Worm (Caenorhabditis elegans) whole organism, L4 larva: Measurements from ENCODE around the gene slc-36.3.

Experiments
- T26A8.4 ChIP-seq: fragments of 200-800 bp; sonication (Bioruptor generic); IDR thresholded peaks from 2 replicates; pipeline ENCODE4 v1.3.6; 2022; ENCODE audit warnings: missing genetic modification characterization, missing compliant biosample characterization
- Y48G9A.11 ChIP-seq: fragments of 200-800 bp; sonication (Bioruptor generic); IDR thresholded peaks from 2 replicates; pipeline ENCODE4 v1.3.6; 2022; ENCODE audit warnings: missing genetic modification reagents, missing genetic modification characterization, missing compliant biosample characterization
- Y5F2A.4 ChIP-seq: fragments of 200-800 bp; sonication (Bioruptor generic); optimal IDR thresholded peaks from 2 replicates; lab custom pipeline; 2018; ENCODE audit warnings: mild to moderate bottlenecking, missing genetic modification characterization, missing compliant biosample characterization
- aha-1 ChIP-seq: fragments of 150-350 bp; peaks from one replicate; lab custom pipeline; 2014; ENCODE audit warnings: missing biosample characterization, missing genetic modification characterization
- ama-1 ChIP-seq: fragments of 150-350 bp; optimal IDR thresholded peaks from 2 replicates; lab custom pipeline; 2014; ENCODE audit warnings: inconsistent platforms, mixed read lengths
- arid-1 ChIP-seq: fragments of 200-800 bp; sonication (Bioruptor generic); conservative IDR thresholded peaks from 2 replicates; pipeline ENCODE4 v1.3.6; 2022; ENCODE audit warnings: missing genetic modification reagents, missing genetic modification characterization, missing compliant biosample characterization
- ceh-20 ChIP-seq: fragments of 200-800 bp; sonication (Bioruptor generic); IDR thresholded peaks from 2 replicates; pipeline ENCODE4 v1.3.6; 2022; ENCODE audit warnings: missing genetic modification reagents, missing genetic modification characterization, missing compliant biosample characterization
- ceh-32 ChIP-seq: sonication (generic microtip); optimal IDR thresholded peaks from 2 replicates; lab custom pipeline; 2016; ENCODE audit warnings: mild to moderate bottlenecking, missing genetic modification characterization, missing compliant biosample characterization; ENCODE audit not compliant: poor library complexity
- ceh-62 ChIP-seq: sonication (generic microtip); optimal IDR thresholded peaks from 2 replicates; lab custom pipeline; 2017; ENCODE audit warnings: missing biosample characterization, missing genetic modification characterization
- cey-2 ChIP-seq: sonication (generic microtip); optimal IDR thresholded peaks from 3 replicates; lab custom pipeline; 2017; ENCODE audit warnings: missing genetic modification characterization, mild to moderate bottlenecking, missing compliant biosample characterization, antibody characterized with exemption, borderline replicate concordance; ENCODE audit not compliant: insufficient read depth
- daf-16 ChIP-seq, 3 experiments: sonication (generic microtip); optimal IDR thresholded peaks; 2 replicates each; lab custom pipeline; 2016 to 2017; ENCODE audit warnings: missing genetic modification characterization in 3 of 3, missing genetic modification reagents in 3 of 3, mild to moderate bottlenecking in 2 of 3, missing compliant biosample characterization in 2 of 3, missing biosample characterization in 1 of 3, moderate library complexity in 1 of 3
- daf-8 ChIP-seq: fragments of 200-800 bp; sonication (Bioruptor generic); IDR thresholded peaks from 2 replicates; pipeline ENCODE4 v1.3.6; 2022; ENCODE audit warnings: missing genetic modification characterization, missing compliant biosample characterization
- dmd-6 ChIP-seq: fragments of 200-800 bp; sonication (Bioruptor generic); IDR thresholded peaks from 2 replicates; pipeline ENCODE4 v1.3.6; 2022; ENCODE audit warnings: missing genetic modification reagents, missing genetic modification characterization, missing compliant biosample characterization
- duxl-1 ChIP-seq: sonication (generic microtip); optimal IDR thresholded peaks from 2 replicates; lab custom pipeline; 2016; ENCODE audit warnings: mild to moderate bottlenecking, missing genetic modification characterization, moderate library complexity, missing compliant biosample characterization; ENCODE audit not compliant: poor library complexity
- dve-1 ChIP-seq: sonication (generic microtip); optimal IDR thresholded peaks from 2 replicates; lab custom pipeline; 2017; ENCODE audit warnings: antibody characterized with exemption, mild to moderate bottlenecking, missing genetic modification characterization, missing compliant biosample characterization; ENCODE audit not compliant: insufficient read depth
- egl-27 ChIP-seq: sonication (generic microtip); optimal IDR thresholded peaks from 3 replicates; lab custom pipeline; 2017; ENCODE audit warnings: missing biosample characterization, missing genetic modification reagents, missing genetic modification characterization
- egl-43 ChIP-seq: fragments of 200-800 bp; sonication (Bioruptor generic); IDR thresholded peaks from 2 replicates; pipeline ENCODE4 v1.3.6; 2022; ENCODE audit warnings: missing genetic modification reagents, missing genetic modification characterization, missing compliant biosample characterization
- fkh-10 ChIP-seq: fragments of 150-350 bp; optimal IDR thresholded peaks from 2 replicates; lab custom pipeline; 2014; ENCODE audit warnings: missing biosample characterization, missing genetic modification reagents, missing genetic modification characterization
- gei-8 ChIP-seq: fragments of 200-800 bp; sonication (Bioruptor generic); optimal IDR thresholded peaks from 2 replicates; lab custom pipeline; 2018; ENCODE audit warnings: mild to moderate bottlenecking, missing genetic modification characterization, missing compliant biosample characterization
- hif-1 ChIP-seq, 2 experiments: sonication (generic microtip); optimal IDR thresholded peaks; 2 replicates each; lab custom pipeline; 2016 to 2017; ENCODE audit warnings: missing compliant biosample characterization in 2 of 2, missing genetic modification characterization in 2 of 2, missing genetic modification reagents in 2 of 2, missing genotype in 2 of 2, mild to moderate bottlenecking in 1 of 2
- hlh-11 ChIP-seq: fragments of 200-800 bp; sonication (Bioruptor generic); optimal IDR thresholded peaks from 2 replicates; lab custom pipeline; 2018; ENCODE audit warnings: mild to moderate bottlenecking, missing genetic modification characterization, missing compliant biosample characterization
- hlh-30 ChIP-seq: sonication (generic microtip); optimal IDR thresholded peaks from 2 replicates; lab custom pipeline; 2017; ENCODE audit warnings: antibody characterized with exemption, mild to moderate bottlenecking, missing genetic modification characterization, missing compliant biosample characterization; ENCODE audit not compliant: insufficient read depth
- lin-1 ChIP-seq: fragments of 200-800 bp; sonication (Bioruptor generic); IDR thresholded peaks from 2 replicates; pipeline ENCODE4 v1.3.6; 2022; ENCODE audit warnings: missing genetic modification reagents, missing genetic modification characterization, missing compliant biosample characterization
- lin-13 ChIP-seq: fragments of 150-350 bp; optimal IDR thresholded peaks from 2 replicates; lab custom pipeline; 2014; ENCODE audit warnings: missing biosample characterization, missing genetic modification reagents, missing genetic modification characterization
- lin-29 ChIP-seq: fragments of 200-800 bp; sonication (Bioruptor generic); IDR thresholded peaks from 2 replicates; pipeline ENCODE4 v1.3.6; 2022; ENCODE audit warnings: missing genetic modification reagents, missing genetic modification characterization, missing compliant biosample characterization
- lin-39 ChIP-seq: fragments of 150-350 bp; optimal IDR thresholded peaks from 2 replicates; lab custom pipeline; 2014; ENCODE audit warnings: missing biosample characterization, missing genetic modification reagents, missing genetic modification characterization
- lir-3 ChIP-seq: sonication (generic microtip); optimal IDR thresholded peaks from 2 replicates; lab custom pipeline; 2016; ENCODE audit warnings: mild to moderate bottlenecking, missing genetic modification characterization, missing compliant biosample characterization
- madf-9 ChIP-seq: fragments of 200-800 bp; sonication (Bioruptor generic); conservative IDR thresholded peaks from 2 replicates; pipeline ENCODE4 v1.3.6; 2022; ENCODE audit warnings: missing genetic modification reagents, missing genetic modification characterization, missing compliant biosample characterization
- mdl-1 ChIP-seq, 2 experiments: fragments of 150-350 bp in 1 of 2; sonication (generic microtip) in 1 of 2; optimal IDR thresholded peaks; 2 replicates each; lab custom pipeline; 2014 to 2017; ENCODE audit warnings: missing biosample characterization in 2 of 2, missing genetic modification characterization in 2 of 2
- mdt-29 ChIP-seq: fragments of 200-800 bp; sonication (Bioruptor generic); IDR thresholded peaks from 2 replicates; pipeline ENCODE4 v1.3.6; 2022; ENCODE audit warnings: missing genetic modification reagents, missing genetic modification characterization, missing compliant biosample characterization
- mep-1 ChIP-seq: fragments of 150-350 bp; sonication (generic microtip); optimal IDR thresholded peaks from 3 replicates; lab custom pipeline; 2014; ENCODE audit warnings: missing biosample characterization, missing genetic modification characterization
- mes-2 ChIP-seq: sonication (generic microtip); optimal IDR thresholded peaks from 2 replicates; lab custom pipeline; 2016; ENCODE audit warnings: missing genotype, mild to moderate bottlenecking, missing genetic modification characterization, missing compliant biosample characterization; ENCODE audit not compliant: poor library complexity, severe bottlenecking
- mxl-3 ChIP-seq: fragments of 200-800 bp; sonication (Bioruptor generic); optimal IDR thresholded peaks from 2 replicates; lab custom pipeline; 2018; ENCODE audit warnings: mild to moderate bottlenecking, missing genetic modification characterization, missing compliant biosample characterization
- nhr-10 ChIP-seq: fragments of 150-350 bp; optimal IDR thresholded peaks from 2 replicates; lab custom pipeline; 2014; ENCODE audit warnings: missing biosample characterization, missing genetic modification characterization
- nhr-237 ChIP-seq: sonication (generic microtip); optimal IDR thresholded peaks from 2 replicates; lab custom pipeline; 2017; ENCODE audit warnings: missing biosample characterization, missing genetic modification characterization
- nhr-28 ChIP-seq: fragments of 150-350 bp; optimal IDR thresholded peaks from 2 replicates; lab custom pipeline; 2014; ENCODE audit warnings: missing biosample characterization, missing genetic modification characterization
- nhr-41 ChIP-seq: fragments of 200-800 bp; sonication (Bioruptor generic); IDR thresholded peaks from 2 replicates; pipeline ENCODE4 v1.3.6; 2022; ENCODE audit warnings: missing genetic modification reagents, missing genetic modification characterization, missing compliant biosample characterization
- nhr-42 ChIP-seq: fragments of 200-800 bp; sonication (Bioruptor generic); IDR thresholded peaks from 2 replicates; pipeline ENCODE4 v1.3.6; 2022; ENCODE audit warnings: missing genetic modification characterization, missing compliant biosample characterization
- nhr-48 ChIP-seq: sonication (generic microtip); optimal IDR thresholded peaks from 2 replicates; lab custom pipeline; 2016; ENCODE audit warnings: mild to moderate bottlenecking, missing genetic modification characterization, missing compliant biosample characterization
- nhr-6 ChIP-seq: fragments of 150-350 bp; optimal IDR thresholded peaks from 2 replicates; lab custom pipeline; 2014; ENCODE audit warnings: missing biosample characterization, missing genetic modification characterization
- php-3 ChIP-seq: fragments of 200-800 bp; sonication (Bioruptor generic); IDR thresholded peaks from 2 replicates; pipeline ENCODE4 v1.3.6; 2022; ENCODE audit warnings: missing genetic modification reagents, missing genetic modification characterization, missing compliant biosample characterization
- pqm-1 ChIP-seq: sonication (generic microtip); optimal IDR thresholded peaks from 2 replicates; lab custom pipeline; 2017; ENCODE audit warnings: missing biosample characterization, missing genetic modification characterization
- set-16 ChIP-seq: fragments of 200-800 bp; sonication (Bioruptor generic); IDR thresholded peaks from 2 replicates; pipeline ENCODE4 v1.3.6; 2022; ENCODE audit warnings: missing genetic modification reagents, missing genetic modification characterization, missing compliant biosample characterization
- unc-130 ChIP-seq: sonication (generic microtip); optimal IDR thresholded peaks from 2 replicates; lab custom pipeline; 2016; ENCODE audit warnings: missing genetic modification reagents, missing genetic modification characterization, missing compliant biosample characterization
- unc-62 ChIP-seq, 3 experiments: fragments of 150-350 bp in 1 of 3; sonication (generic microtip); optimal IDR thresholded peaks in 2 of 3; peaks in 1 of 3; 1 replicate in 1 of 3; 2 replicates in 2 of 3; lab custom pipeline; 2014 to 2017; ENCODE audit warnings: missing biosample characterization in 3 of 3, missing genetic modification characterization in 3 of 3, missing genetic modification reagents in 3 of 3, missing genotype in 1 of 3
- vab-7 ChIP-seq: fragments of 200-800 bp; sonication (Bioruptor generic); IDR thresholded peaks from 2 replicates; pipeline ENCODE4 v1.3.6; 2022; ENCODE audit warnings: missing genetic modification reagents, missing genetic modification characterization, missing compliant biosample characterization
- zfp-2 ChIP-seq: sonication (generic microtip); optimal IDR thresholded peaks from 2 replicates; lab custom pipeline; 2016; ENCODE audit warnings: mild to moderate bottlenecking, missing genetic modification characterization, missing compliant biosample characterization
- zip-11 ChIP-seq: fragments of 200-800 bp; sonication (Bioruptor generic); IDR thresholded peaks from 2 replicates; pipeline ENCODE4 v1.3.6; 2022; ENCODE audit warnings: missing genetic modification characterization, missing compliant biosample characterization
- zip-2 ChIP-seq: fragments of 150-350 bp; optimal IDR thresholded peaks from 2 replicates; lab custom pipeline; 2014; ENCODE audit warnings: missing biosample characterization, missing genetic modification characterization
- ztf-11 ChIP-seq: fragments of 150-350 bp; optimal IDR thresholded peaks from 2 replicates; lab custom pipeline; 2014; ENCODE audit warnings: missing biosample characterization, missing genetic modification characterization

Gene slc-36.3

ce11 chrV:20498980-20499379 is 45.0 kb downstream of the slc-36.3 start, which contains the start of gene dct-16:
dct-16 (minus strand) TSS chrV:20499057.
- TF ChIP-seq madf-9 (no peak), nhr-42 (GFP tag; lab: Robert Waterston, UW) (no peak), unc-130 (GFP tag; lab: Kevin White, UChicago) (no peak), lin-29 (no peak), daf-8 (no peak), ceh-62 (tag; lab: Kevin White, UChicago) (no peak), mdt-29 (GFP tag; lab: Robert Waterston, UW) (peak; percentile 70), egl-27 (tag; lab: Kevin White, UChicago) (no peak), egl-43 (GFP tag; lab: Robert Waterston, UW) (no peak), mxl-3 (GFP tag; lab: Kevin White, UChicago) (peak; percentile 5), zip-2 (no peak), hif-1 (tag; optimal IDR thresholded peaks at IDR 0.05; lab: Kevin White, UChicago) (peak in 1 of 2 experiments; percentile 38), ceh-20 (no peak), lir-3 (tag; lab: Kevin White, UChicago) (no peak), lin-1 (GFP tag; lab: Robert Waterston, UW) (peak; percentile 12; the same call in 1 of the 2 replicates), mes-2 (tag; lab: Kevin White, UChicago) (peak; percentile 27), mdl-1 (tag; optimal IDR thresholded peaks at IDR 0.05; lab: Kevin White, UChicago) (peak in 1 of 2 experiments; percentile 44), nhr-48 (tag; lab: Kevin White, UChicago) (peak; percentile 85), dve-1 (tag; lab: Kevin White, UChicago) (peak; percentile 86), php-3 (peak; percentile 90), ztf-11 (tag; lab: Kevin White, UChicago) (no peak), daf-16 (GFP tag; optimal IDR thresholded peaks at IDR 0.05; lab: Kevin White, UChicago) (peak in 1 of 2 experiments; percentile 21), daf-16 (tag; optimal IDR thresholded peaks at IDR 0.05; lab: Kevin White, UChicago) (peak; percentile 91), lin-13 (GFP tag; lab: Kevin White, UChicago) (peak; percentile 33), nhr-6 (tag; lab: Kevin White, UChicago) (no peak), fkh-10 (GFP tag; lab: Kevin White, UChicago) (no peak), T26A8.4 (GFP tag; lab: Robert Waterston, UW) (no peak), cey-2 (tag; lab: Kevin White, UChicago) (no peak), nhr-28 (peak; percentile 63), hlh-11 (peak; percentile 78), zip-11 (no peak), zfp-2 (tag; lab: Kevin White, UChicago) (no peak), ceh-32 (tag; lab: Kevin White, UChicago) (no peak), aha-1 (tag; lab: Kevin White, UChicago) (peak; percentile 52), Y48G9A.11 (GFP tag; lab: Robert Waterston, UW) (no peak), arid-1 (GFP tag; lab: Robert Waterston, UW) (no peak), pqm-1 (peak; percentile 56), set-16 (GFP tag; lab: Robert Waterston, UW) (no peak), unc-62 (GFP tag; optimal IDR thresholded peaks at IDR 0.05 in 1 of 2; lab: Kevin White, UChicago) (no peak), unc-62 (tag; optimal IDR thresholded peaks at IDR 0.05; lab: Kevin White, UChicago) (no peak), gei-8 (GFP tag; lab: Kevin White, UChicago) (peak; percentile 26), vab-7 (GFP tag; lab: Robert Waterston, UW) (no peak), nhr-41 (0 out of 2 replicates have a peak, but pooled peaks have one; percentile 29), duxl-1 (tag; lab: Kevin White, UChicago) (no peak), nhr-10 (tag; lab: Kevin White, UChicago) (no peak), ama-1 (lab: Kevin White, UChicago) (no peak), mep-1 (tag; lab: Kevin White, UChicago) (no peak), hlh-30 (tag; lab: Kevin White, UChicago) (peak; percentile 57), Y5F2A.4 (GFP tag; lab: Kevin White, UChicago) (no peak), lin-39 (tag; lab: Kevin White, UChicago) (no peak), nhr-237 (tag; lab: Kevin White, UChicago) (no peak), dmd-6 (peak; percentile 94)
